Fruit fly (Drosophila melanogaster): ENCODE results near the gene brk.

The brk gene

dm6 chrX:7291850-7292499, 15.8 kb upstream of the brk start (continued):
- TF ChIP-seq CG6854 (GFP tag; optimal IDR thresholded peaks at IDR 0.05) (no peak), CG8281 (tag; optimal IDR thresholded peaks at IDR 0.05) (peak; percentile 44), Tbp (GFP tag; optimal IDR thresholded peaks at IDR 0.05) (no peak), gfzf (GFP tag; optimal IDR thresholded peaks at IDR 0.05) (no peak), Spps (tag; optimal IDR thresholded peaks at IDR 0.05) (peak; percentile 80), Bgb (GFP tag; IDR thresholded peaks at IDR 0.05; ENCODE audit: partially characterized antibody) (no peak), CG5953 (GFP tag; IDR thresholded peaks at IDR 0.05) (peak; percentile 41), Six4 (GFP tag; optimal IDR thresholded peaks at IDR 0.05) (peak; percentile 83), mam (GFP tag; optimal IDR thresholded peaks at IDR 0.05) (peak; percentile 7), Lim3 (GFP tag; IDR thresholded peaks at IDR 0.05) (no peak), Mes4 (GFP tag; optimal IDR thresholded peaks at IDR 0.05) (peak; percentile 70), Blimp-1 (GFP tag; optimal IDR thresholded peaks at IDR 0.05) (peak; percentile 84), croc (GFP tag; conservative IDR thresholded peaks at IDR 0.05) (peak; percentile 79), CG13775 (GFP tag; optimal IDR thresholded peaks at IDR 0.05) (peak; percentile 77), dmrt11E (tag; optimal IDR thresholded peaks at IDR 0.05) (peak; percentile 96), CG8924 (tag; optimal IDR thresholded peaks at IDR 0.05) (peak; percentile 74), CG3726 (GFP tag; IDR thresholded peaks at IDR 0.05) (0 out of 3 replicates have a peak, but pooled peaks have one; percentile 50), Elba2 (GFP tag; optimal IDR thresholded peaks at IDR 0.05) (peak; percentile 60), Opbp (GFP tag; IDR thresholded peaks at IDR 0.05; ENCODE audit: partially characterized antibody) (no peak), CG12299 (tag; optimal IDR thresholded peaks at IDR 0.05) (peak; percentile 65), sisA (GFP tag; IDR thresholded peaks at IDR 0.05) (peak; percentile 69), nerfin-1 (tag; optimal IDR thresholded peaks at IDR 0.05) (peak; percentile 83), CG10274 (GFP tag; optimal IDR thresholded peaks at IDR 0.05) (no peak), CG7271 (tag; optimal IDR thresholded peaks at IDR 0.05) (no peak), pnt (GFP tag; optimal IDR thresholded peaks at IDR 0.05) (peak; percentile 46), CG17802 (tag; optimal IDR thresholded peaks at IDR 0.05) (peak; percentile 46), HLH4C (GFP tag; IDR thresholded peaks at IDR 0.05; ENCODE audit: partially characterized antibody) (no peak), H15 (GFP tag; IDR thresholded peaks at IDR 0.05) (no peak; the same call in 2 of the 3 replicates), CG11696 (GFP tag; IDR thresholded peaks at IDR 0.05) (no peak), Asciz (GFP tag; optimal IDR thresholded peaks at IDR 0.05) (peak; percentile 69), al (GFP tag; IDR thresholded peaks at IDR 0.05) (no peak), Bteb2 (GFP tag; optimal IDR thresholded peaks at IDR 0.05) (peak; percentile 58), CG17829 (tag; optimal IDR thresholded peaks at IDR 0.05) (peak; percentile 86), zf30C (GFP tag; optimal IDR thresholded peaks at IDR 0.05) (peak; percentile 96), CG9817 (tag; optimal IDR thresholded peaks at IDR 0.05) (peak; percentile 57), gt (GFP tag; IDR thresholded peaks at IDR 0.05) (peak; percentile 64), cas (GFP tag; IDR thresholded peaks at IDR 0.05) (no peak), Deaf1 (tag; optimal IDR thresholded peaks at IDR 0.05) (peak; percentile 11), CG31441 (GFP tag; IDR thresholded peaks at IDR 0.05) (peak; percentile 93), CG8478 (optimal IDR thresholded peaks at IDR 0.05) (no peak), CG7963 (GFP tag; IDR thresholded peaks at IDR 0.05; ENCODE audit: partially characterized antibody) (no peak), CG17568 (GFP tag; optimal IDR thresholded peaks at IDR 0.05) (peak; percentile 58), Drgx (GFP tag; IDR thresholded peaks at IDR 0.05) (peak; percentile 69; the same call in 1 of the 2 replicates), gsb (GFP tag; IDR thresholded peaks at IDR 0.05) (no peak), CG11398 (GFP tag; optimal IDR thresholded peaks at IDR 0.05) (peak; percentile 18), E2f1 (GFP tag; IDR thresholded peaks at IDR 0.05) (peak; percentile 62), gce (GFP tag; IDR thresholded peaks at IDR 0.05) (0 out of 3 replicates have a peak, but pooled peaks have one; percentile 45), CG3847 (GFP tag; IDR thresholded peaks at IDR 0.05) (peak; percentile 55), CG12104 (GFP tag; optimal IDR thresholded peaks at IDR 0.05) (peak; percentile 71), CG9215 (GFP tag; IDR thresholded peaks at IDR 0.05) (no peak)
